Worm (Caenorhabditis elegans) whole organism, L1 larva: Measurements from ENCODE around the gene nas-28.

ENCODE experiments used
- ceh-63 ChIP-seq: fragments of 200-800 bp; sonication (Bioruptor generic); optimal IDR thresholded peaks from 2 replicates; lab custom pipeline; 2018; ENCODE audit warnings: mild to moderate bottlenecking, missing genetic modification characterization, missing compliant biosample characterization
- ces-1 ChIP-seq: fragments of 150-350 bp; optimal IDR thresholded peaks from 2 replicates; lab custom pipeline; 2014; ENCODE audit warnings: missing biosample characterization, missing genetic modification reagents, missing genetic modification characterization
- dsc-1 ChIP-seq: sonication (generic microtip); optimal IDR thresholded peaks from 2 replicates; lab custom pipeline; 2016; ENCODE audit warnings: mild to moderate bottlenecking, missing genetic modification characterization, missing compliant biosample characterization
- elt-2 ChIP-seq: sonication (generic microtip); optimal IDR thresholded peaks from 2 replicates; lab custom pipeline; 2016; ENCODE audit warnings: missing genetic modification characterization, mild to moderate bottlenecking, inconsistent platforms, missing compliant biosample characterization, missing genetic modification reagents
- lin-13 ChIP-seq: fragments of 150-350 bp; optimal IDR thresholded peaks from 2 replicates; lab custom pipeline; 2014; ENCODE audit warnings: missing biosample characterization, missing genetic modification reagents, missing genetic modification characterization
- lir-3 ChIP-seq: sonication (generic microtip); optimal IDR thresholded peaks from 2 replicates; lab custom pipeline; 2016; ENCODE audit warnings: mild to moderate bottlenecking, missing genetic modification characterization, moderate library complexity, missing compliant biosample characterization; ENCODE audit not compliant: poor library complexity
- mep-1 ChIP-seq: fragments of 150-350 bp; optimal IDR thresholded peaks from 2 replicates; lab custom pipeline; 2014; ENCODE audit warnings: missing biosample characterization, missing genetic modification characterization
- nhr-12 ChIP-seq: sonication (generic microtip); optimal IDR thresholded peaks from 2 replicates; lab custom pipeline; 2017; ENCODE audit warnings: missing biosample characterization, missing genetic modification characterization
- pqm-1 ChIP-seq: sonication (generic microtip); optimal IDR thresholded peaks from 3 replicates; lab custom pipeline; 2017; ENCODE audit warnings: missing biosample characterization, missing genetic modification characterization
- unc-62 ChIP-seq: fragments of 150-350 bp; optimal IDR thresholded peaks from 2 replicates; lab custom pipeline; 2014; ENCODE audit warnings: missing biosample characterization, missing genetic modification reagents, missing genetic modification characterization

DNA sequence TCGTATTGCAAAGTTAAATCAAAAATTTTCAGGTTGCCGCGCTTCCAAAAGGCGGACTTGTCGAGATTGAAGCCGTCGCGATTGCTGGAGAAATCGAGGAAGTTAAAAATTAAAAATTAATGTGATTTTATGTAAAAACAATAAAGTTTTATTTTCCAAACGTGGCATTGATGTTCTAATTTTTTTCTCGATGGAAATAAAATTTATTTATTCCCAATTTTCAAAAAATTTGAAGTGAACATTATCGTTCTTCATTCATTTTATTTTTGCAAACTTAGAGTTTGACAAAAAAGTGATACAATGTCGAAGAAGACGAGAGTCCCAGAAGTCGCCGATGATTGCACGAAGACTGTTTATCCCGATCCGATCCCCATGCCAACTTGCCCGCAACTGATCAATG, 26.0 kb upstream of the nas-28 start, which contains the start of gene C23G10.1:
- TF ChIP-seq mep-1 (no peak), ces-1 (no peak), pqm-1 (tag; lab: Kevin White, UChicago) (no peak), elt-2 (no peak), nhr-12 (no peak), dsc-1 (tag; lab: Kevin White, UChicago) (no peak), unc-62 (GFP tag; lab: Kevin White, UChicago) (no peak), lin-13 (GFP tag; lab: Kevin White, UChicago) (no peak), ceh-63 (GFP tag; lab: Kevin White, UChicago) (no peak), lir-3 (tag; lab: Kevin White, UChicago) (no peak)
